Fruit fly (Drosophila melanogaster) whole organism, embryonic: ENCODE measurements around the gene CG6168.

Source experiments
- CG10321 ChIP-seq: fragments of 200-800 bp; sonication (Bioruptor generic); IDR thresholded peaks from 2 replicates; pipeline ENCODE4 v1.3.6; 2022; ENCODE audit warnings: missing biosample characterization, missing genetic modification characterization
- CG10431 ChIP-seq: fragments of 200-800 bp; sonication (Bioruptor generic); optimal IDR thresholded peaks from 3 replicates; lab custom pipeline; 2018; ENCODE audit warnings: missing biosample characterization, mild to moderate bottlenecking, missing genetic modification characterization
- CG10565 ChIP-seq: fragments of 200-800 bp; sonication (Bioruptor generic); optimal IDR thresholded peaks from 3 replicates; lab custom pipeline; 2016; ENCODE audit warnings: missing biosample characterization, mild to moderate bottlenecking, missing genetic modification characterization
- CG11247 ChIP-seq: fragments of 200-800 bp; sonication (Bioruptor generic); IDR thresholded peaks from 2 replicates; pipeline ENCODE4 v1.3.6; 2022; ENCODE audit warnings: missing biosample characterization, missing genetic modification characterization
- CG11398 ChIP-seq: fragments of 200-800 bp; sonication (Bioruptor generic); optimal IDR thresholded peaks from 2 replicates; lab custom pipeline; 2016; ENCODE audit warnings: missing biosample characterization, missing genetic modification characterization
- CG12155 ChIP-seq: fragments of 200-800 bp; sonication (Bioruptor generic); optimal IDR thresholded peaks from 3 replicates; lab custom pipeline; 2016; ENCODE audit warnings: missing biosample characterization, missing genetic modification characterization
- CG12299 ChIP-seq: fragments of 200-800 bp; sonication (Bioruptor generic); optimal IDR thresholded peaks from 2 replicates; lab custom pipeline; 2018; ENCODE audit warnings: missing biosample characterization, mild to moderate bottlenecking, missing genetic modification characterization
- CG14441 ChIP-seq: fragments of 200-800 bp; sonication (Bioruptor generic); IDR thresholded peaks from 2 replicates; pipeline ENCODE4 v1.3.6; 2022; ENCODE audit warnings: missing biosample characterization, missing genetic modification characterization
- CG14860 ChIP-seq: fragments of 200-800 bp; sonication (Bioruptor generic); IDR thresholded peaks from 3 replicates; pipeline ENCODE4 v1.3.6; 2022; ENCODE audit warnings: missing biosample characterization, missing genetic modification characterization; ENCODE audit not compliant: partially characterized antibody
- CG15011 ChIP-seq: fragments of 200-800 bp; sonication (Bioruptor generic); optimal IDR thresholded peaks from 3 replicates; lab custom pipeline; 2018; ENCODE audit warnings: missing biosample characterization, mild to moderate bottlenecking, missing genetic modification characterization
- CG17802 ChIP-seq: fragments of 200-800 bp; sonication (Bioruptor generic); optimal IDR thresholded peaks from 2 replicates; lab custom pipeline; 2018; ENCODE audit warnings: missing biosample characterization, mild to moderate bottlenecking, missing genetic modification characterization, moderate library complexity
- CG2120 ChIP-seq: fragments of 200-800 bp; sonication (Bioruptor generic); optimal IDR thresholded peaks from 3 replicates; lab custom pipeline; 2016; ENCODE audit warnings: missing biosample characterization, missing genetic modification characterization
- CG31224 ChIP-seq: fragments of 200-800 bp; sonication (Bioruptor generic); IDR thresholded peaks from 2 replicates; pipeline ENCODE4 v1.3.6; 2022; ENCODE audit warnings: missing biosample characterization, missing genetic modification characterization
- CG32532 ChIP-seq: fragments of 200-800 bp; sonication (Bioruptor generic); IDR thresholded peaks from 2 replicates; pipeline ENCODE4 v1.3.6; 2022; ENCODE audit warnings: missing biosample characterization, missing genetic modification characterization
- CG32772 ChIP-seq: fragments of 200-800 bp; sonication (Bioruptor generic); IDR thresholded peaks from 2 replicates; pipeline ENCODE4 v1.3.6; 2022; ENCODE audit warnings: missing biosample characterization, missing genetic modification characterization
- CG33213 ChIP-seq: fragments of 200-800 bp; sonication (Bioruptor generic); optimal IDR thresholded peaks from 3 replicates; lab custom pipeline; 2016; ENCODE audit warnings: missing biosample characterization, missing genetic modification characterization
- CG34224 ChIP-seq: fragments of 200-800 bp; sonication (Bioruptor generic); IDR thresholded peaks from 3 replicates; pipeline ENCODE4 v1.3.6; 2022; ENCODE audit warnings: missing biosample characterization, missing genetic modification characterization; ENCODE audit not compliant: partially characterized antibody
- CG4282 ChIP-seq: fragments of 200-800 bp; sonication (Bioruptor generic); optimal IDR thresholded peaks from 2 replicates; lab custom pipeline; 2016; ENCODE audit warnings: missing biosample characterization, missing genetic modification characterization
- CG7963 ChIP-seq: fragments of 200-800 bp; sonication (Bioruptor generic); IDR thresholded peaks from 3 replicates; pipeline ENCODE4 v1.3.6; 2022; ENCODE audit warnings: missing biosample characterization, missing genetic modification characterization; ENCODE audit not compliant: partially characterized antibody
- CG8359 ChIP-seq: fragments of 200-800 bp; sonication (Bioruptor generic); optimal IDR thresholded peaks from 2 replicates; lab custom pipeline; 2017; ENCODE audit warnings: missing biosample characterization, mild to moderate bottlenecking, missing genetic modification characterization, borderline replicate concordance
- CG9609 ChIP-seq: fragments of 200-800 bp; sonication (Bioruptor generic); optimal IDR thresholded peaks from 3 replicates; lab custom pipeline; 2016; ENCODE audit warnings: missing biosample characterization, missing genetic modification characterization
- Dp ChIP-seq: fragments of 200-800 bp; sonication (Bioruptor generic); optimal IDR thresholded peaks from 2 replicates; lab custom pipeline; 2018; ENCODE audit warnings: missing biosample characterization, mild to moderate bottlenecking, missing genetic modification characterization, moderate library complexity
- ERR ChIP-seq: fragments of 200-800 bp; sonication (Bioruptor generic); optimal IDR thresholded peaks from 2 replicates; lab custom pipeline; 2016; ENCODE audit warnings: missing biosample characterization, missing genetic modification characterization
- Hand ChIP-seq: fragments of 200-800 bp; sonication (Bioruptor generic); optimal IDR thresholded peaks from 2 replicates; lab custom pipeline; 2017; ENCODE audit warnings: mild to moderate bottlenecking, missing biosample characterization, missing genetic modification reagents, missing genetic modification characterization
- HmgZ ChIP-seq: fragments of 200-800 bp; sonication (Bioruptor generic); optimal IDR thresholded peaks from 2 replicates; lab custom pipeline; 2018; ENCODE audit warnings: missing biosample characterization, mild to moderate bottlenecking, missing genetic modification characterization
- Hr78 ChIP-seq, 2 experiments: fragments of 200-800 bp in 1 of 2; fragments of >200 bp in 1 of 2; sonication (Bioruptor generic) in 1 of 2; optimal IDR thresholded peaks; 2 replicates each; lab custom pipeline; 2017 to 2019; ENCODE audit warnings: missing biosample characterization in 2 of 2, missing genetic modification characterization in 2 of 2, mild to moderate bottlenecking in 1 of 2, moderate library complexity in 1 of 2
- Jarid2 ChIP-seq: fragments of 200-800 bp; sonication (Bioruptor generic); optimal IDR thresholded peaks from 3 replicates; lab custom pipeline; 2017; ENCODE audit warnings: mild to moderate bottlenecking, missing biosample characterization, missing genetic modification reagents, missing genetic modification characterization
- Lhr ChIP-seq: fragments of 200-800 bp; sonication (Bioruptor generic); optimal IDR thresholded peaks from 3 replicates; lab custom pipeline; 2017; ENCODE audit warnings: mild to moderate bottlenecking, missing biosample characterization, missing genetic modification reagents, missing genetic modification characterization
- MTF-1 ChIP-seq: fragments of 200-800 bp; sonication (Bioruptor generic); optimal IDR thresholded peaks from 2 replicates; lab custom pipeline; 2018; ENCODE audit warnings: missing biosample characterization, mild to moderate bottlenecking, missing genetic modification characterization, borderline replicate concordance
- Rx ChIP-seq: fragments of 200-800 bp; sonication (Bioruptor generic); IDR thresholded peaks from 2 replicates; pipeline ENCODE4 v1.3.6; 2022; ENCODE audit warnings: missing biosample characterization, missing genetic modification characterization
- Sry-β ChIP-seq: fragments of 200-800 bp; sonication (Bioruptor generic); optimal IDR thresholded peaks from 2 replicates; lab custom pipeline; 2018; ENCODE audit warnings: missing biosample characterization, mild to moderate bottlenecking, missing genetic modification characterization, moderate library complexity
- Trl ChIP-seq, 3 experiments: fragments of >200 bp in 2 of 3; fragments of 200-800 bp in 1 of 3; sonication (Bioruptor generic) in 1 of 3; optimal IDR thresholded peaks; 2 replicates in 1 of 3; 3 replicates in 2 of 3; lab custom pipeline; 2016 to 2017; ENCODE audit warnings: missing biosample characterization in 1 of 3, missing genetic modification characterization in 1 of 3
- YL-1 ChIP-seq: fragments of 200-800 bp; sonication (Bioruptor generic); optimal IDR thresholded peaks from 3 replicates; lab custom pipeline; 2017; ENCODE audit warnings: missing biosample characterization, mild to moderate bottlenecking, missing genetic modification characterization
- emc ChIP-seq: fragments of 200-800 bp; sonication (Bioruptor generic); optimal IDR thresholded peaks from 2 replicates; lab custom pipeline; 2016; ENCODE audit warnings: missing biosample characterization, missing genetic modification characterization
- fd102C ChIP-seq: fragments of 200-800 bp; sonication (Bioruptor generic); optimal IDR thresholded peaks from 2 replicates; lab custom pipeline; 2018; ENCODE audit warnings: missing biosample characterization, mild to moderate bottlenecking, missing genetic modification characterization, moderate library complexity
- fd64A ChIP-seq: fragments of 200-800 bp; sonication (Bioruptor generic); optimal IDR thresholded peaks from 3 replicates; lab custom pipeline; 2018; ENCODE audit warnings: missing biosample characterization, mild to moderate bottlenecking, missing genetic modification characterization
- jing ChIP-seq: fragments of 200-800 bp; sonication (Bioruptor generic); optimal IDR thresholded peaks from 2 replicates; lab custom pipeline; 2018; ENCODE audit warnings: missing biosample characterization, mild to moderate bottlenecking, missing genetic modification characterization
- lov ChIP-seq, 2 experiments: fragments of 200-800 bp in 1 of 2; fragments of >200 bp in 1 of 2; sonication (Bioruptor generic) in 1 of 2; IDR thresholded peaks in 1 of 2; optimal IDR thresholded peaks in 1 of 2; 2 replicates in 1 of 2; 3 replicates in 1 of 2; pipeline versions ENCODE4 v1.3.6 to Lab custom; 2017 to 2022; ENCODE audit warnings: missing biosample characterization in 1 of 2, missing genetic modification characterization in 1 of 2
- mam ChIP-seq: fragments of 200-800 bp; sonication (Bioruptor generic); optimal IDR thresholded peaks from 3 replicates; lab custom pipeline; 2016; ENCODE audit warnings: missing biosample characterization, missing genetic modification characterization
- pum ChIP-seq: fragments of 200-800 bp; sonication (Bioruptor generic); optimal IDR thresholded peaks from 2 replicates; lab custom pipeline; 2016; ENCODE audit warnings: missing biosample characterization, missing genetic modification characterization
- pzg ChIP-seq: fragments of 200-800 bp; sonication (Bioruptor generic); optimal IDR thresholded peaks from 3 replicates; lab custom pipeline; 2018; ENCODE audit warnings: missing biosample characterization, mild to moderate bottlenecking, missing genetic modification characterization, moderate library complexity
- run ChIP-seq: fragments of 200-800 bp; sonication (Bioruptor generic); optimal IDR thresholded peaks from 3 replicates; lab custom pipeline; 2018; ENCODE audit warnings: missing biosample characterization, mild to moderate bottlenecking, missing genetic modification characterization
- sisA ChIP-seq: fragments of 200-800 bp; sonication (Bioruptor generic); IDR thresholded peaks from 2 replicates; pipeline ENCODE4 v1.3.6; 2022; ENCODE audit warnings: missing biosample characterization, missing genetic modification characterization
- stc ChIP-seq: fragments of 200-800 bp; sonication (Bioruptor generic); IDR thresholded peaks from 2 replicates; pipeline ENCODE4 v1.3.6; 2022; ENCODE audit warnings: missing biosample characterization, missing genetic modification characterization
- sug ChIP-seq: fragments of 200-800 bp; optimal IDR thresholded peaks from 2 replicates; lab custom pipeline; 2019; ENCODE audit warnings: missing biosample characterization, mild to moderate bottlenecking, missing genetic modification characterization, moderate library complexity
- tio ChIP-seq: fragments of 200-800 bp; sonication (Bioruptor generic); optimal IDR thresholded peaks from 2 replicates; lab custom pipeline; 2017; ENCODE audit warnings: missing biosample characterization, missing genetic modification characterization, inconsistent platforms
- tx ChIP-seq: fragments of 200-800 bp; sonication (Bioruptor generic); optimal IDR thresholded peaks from 2 replicates; lab custom pipeline; 2016; ENCODE audit warnings: missing biosample characterization, missing genetic modification characterization

Gene CG6168

DNA sequence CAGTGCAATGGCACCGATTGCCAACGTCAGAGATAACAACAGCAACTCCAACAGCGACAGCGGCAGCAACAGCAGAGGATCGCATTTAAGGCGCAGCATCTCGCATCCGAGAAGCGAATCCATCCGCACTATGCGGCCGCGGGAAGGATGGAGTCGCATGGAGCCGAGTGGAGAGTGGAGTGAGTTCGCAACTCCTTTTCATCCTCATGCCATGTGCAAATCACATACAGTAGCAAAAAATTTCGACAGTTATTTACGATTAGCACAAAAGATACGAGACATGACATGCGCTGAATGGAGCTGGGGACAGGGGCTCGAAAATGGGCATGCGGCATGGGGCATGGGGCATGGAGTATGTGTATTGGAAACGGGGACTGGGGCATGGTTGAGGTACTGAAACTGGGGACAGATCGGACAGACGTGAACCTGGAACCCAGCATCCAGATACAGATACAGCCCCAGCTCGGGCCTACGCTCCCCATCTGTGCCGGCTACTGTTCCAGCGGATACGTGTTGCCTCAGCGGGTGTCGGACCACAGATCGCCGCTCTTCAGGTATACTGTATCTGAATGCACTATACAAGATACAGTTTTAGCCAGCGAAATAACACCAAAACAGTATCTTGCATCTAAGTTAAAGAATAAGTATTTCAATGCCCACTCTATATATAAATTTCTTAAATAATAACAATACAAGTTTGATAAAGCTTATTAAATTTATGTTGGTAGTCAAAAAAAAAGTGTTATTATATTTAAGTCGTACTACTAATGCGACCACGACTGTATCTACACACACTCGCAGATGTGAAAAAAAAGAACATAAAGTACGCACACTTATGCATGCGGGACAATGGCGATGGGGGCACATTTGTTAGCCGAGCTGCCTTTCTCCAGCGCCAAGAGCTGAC is 48.5 kb upstream of the CG6168 start (continued):
- TF ChIP-seq run (tag; lab: Kevin White, UChicago) (no peak), CG2120 (GFP tag; lab: Kevin White, UChicago) (no peak), CG32772 (GFP tag; lab: Robert Waterston, UW) (no peak; the same call in 1 of the 2 replicates), CG15011 (peak; percentile 6), CG11247 (GFP tag; lab: Robert Waterston, UW) (no peak), CG7963 (GFP tag; lab: Robert Waterston, UW) (no peak), pzg (GFP tag; lab: Kevin White, UChicago) (no peak), Dp (GFP tag; lab: Kevin White, UChicago) (no peak), Jarid2 (GFP tag; lab: Kevin White, UChicago) (peak; percentile 42), fd102C (GFP tag; lab: Kevin White, UChicago) (no peak), CG31224 (GFP tag; lab: Robert Waterston, UW) (no peak), pum (GFP tag; lab: Kevin White, UChicago) (no peak), tio (GFP tag; lab: Kevin White, UChicago) (no peak), CG4282 (GFP tag; lab: Kevin White, UChicago) (no peak), HmgZ (tag; lab: Kevin White, UChicago) (no peak), Lhr (GFP tag; lab: Kevin White, UChicago) (no peak), Sry-β (no peak), CG10565 (GFP tag; lab: Kevin White, UChicago) (no peak), CG32532 (no peak), CG11398 (GFP tag; lab: Kevin White, UChicago) (no peak), CG10431 (GFP tag; lab: Kevin White, UChicago) (no peak), Hand (no peak), CG12155 (GFP tag; lab: Kevin White, UChicago) (no peak), CG10321 (GFP tag; lab: Robert Waterston, UW) (no peak; the same call in 1 of the 2 replicates), fd64A (GFP tag; lab: Kevin White, UChicago) (no peak), CG14441 (no peak), CG17802 (tag; lab: Kevin White, UChicago) (peak; percentile 19), sisA (GFP tag; lab: Robert Waterston, UW) (peak; percentile 26; the same call in 1 of the 2 replicates), YL-1 (no peak), CG34224 (GFP tag; lab: Robert Waterston, UW) (no peak), emc (GFP tag; lab: Kevin White, UChicago) (no peak), MTF-1 (GFP tag; lab: Kevin White, UChicago) (no peak), CG8359 (no peak), stc (GFP tag; lab: Robert Waterston, UW) (0 out of 2 replicates have a peak, but pooled peaks have one; percentile 24), lov (optimal IDR thresholded peaks at IDR 0.05; lab: Kevin White, UChicago) (no peak), lov (GFP tag; IDR thresholded peaks at IDR 0.05; lab: Robert Waterston, UW) (0 out of 3 replicates have a peak, but pooled peaks have one; percentile 3), CG12299 (tag; lab: Kevin White, UChicago) (no peak), jing (GFP tag; lab: Kevin White, UChicago) (no peak), Hr78 (GFP tag; optimal IDR thresholded peaks at IDR 0.05; lab: Kevin White, UChicago) (no peak), CG9609 (no peak), CG14860 (GFP tag; lab: Robert Waterston, UW) (no peak), Trl (optimal IDR thresholded peaks at IDR 0.05; lab: Kevin White, UChicago) (no peak), Trl (GFP tag; optimal IDR thresholded peaks at IDR 0.05; lab: Kevin White, UChicago) (no peak), Rx (no peak), sug (no peak), tx (GFP tag; lab: Kevin White, UChicago) (no peak), mam (no peak), ERR (GFP tag; lab: Kevin White, UChicago) (no peak), CG33213 (no peak)
